Worm (Caenorhabditis elegans) whole organism, mixed stage, embryonic: Measurements from ENCODE around the gene aman-1.

Experiments
- M03D4.4 ChIP-seq: sonication (generic microtip); optimal IDR thresholded peaks from 2 replicates; lab custom pipeline; 2017; ENCODE audit warnings: mild to moderate bottlenecking, missing genetic modification characterization, missing compliant biosample characterization
- bed-3 ChIP-seq: fragments of 200-800 bp; sonication (Bioruptor generic); optimal IDR thresholded peaks from 3 replicates; lab custom pipeline; 2018; ENCODE audit warnings: mild to moderate bottlenecking, missing genetic modification characterization, moderate library complexity, missing compliant biosample characterization
- blmp-1 ChIP-seq: fragments of 150-350 bp; optimal IDR thresholded peaks from 2 replicates; lab custom pipeline; 2014; ENCODE audit warnings: missing biosample characterization, missing genetic modification characterization
- ceh-39 ChIP-seq: fragments of 150-350 bp; optimal IDR thresholded peaks from 2 replicates; lab custom pipeline; 2014; ENCODE audit warnings: missing biosample characterization, missing genetic modification characterization
- ceh-43 ChIP-seq: fragments of 200-800 bp; sonication (Bioruptor generic); optimal IDR thresholded peaks from 2 replicates; lab custom pipeline; 2018; ENCODE audit warnings: mild to moderate bottlenecking, missing genetic modification characterization, moderate library complexity, missing compliant biosample characterization
- ceh-83 ChIP-seq: fragments of 200-800 bp; sonication (Bioruptor generic); optimal IDR thresholded peaks from 2 replicates; lab custom pipeline; 2018; ENCODE audit warnings: mild to moderate bottlenecking, missing genetic modification characterization, missing compliant biosample characterization
- ces-1 ChIP-seq: fragments of 150-350 bp; optimal IDR thresholded peaks from 2 replicates; lab custom pipeline; 2014; ENCODE audit warnings: missing biosample characterization, missing genetic modification reagents, missing genetic modification characterization
- cnd-1 ChIP-seq: fragments of 200-800 bp; sonication (Bioruptor generic); optimal IDR thresholded peaks from 2 replicates; lab custom pipeline; 2018; ENCODE audit warnings: mild to moderate bottlenecking, missing genetic modification characterization, missing compliant biosample characterization
- drap-1 ChIP-seq: fragments of 200-800 bp; sonication (Bioruptor generic); optimal IDR thresholded peaks from 3 replicates; lab custom pipeline; 2018; ENCODE audit warnings: mild to moderate bottlenecking, missing genetic modification characterization, missing compliant biosample characterization
- elt-3 ChIP-seq: fragments of 150-350 bp; optimal IDR thresholded peaks from 2 replicates; lab custom pipeline; 2014; ENCODE audit warnings: missing biosample characterization, missing genetic modification characterization
- flh-1 ChIP-seq: fragments of 200-800 bp; sonication (Bioruptor generic); optimal IDR thresholded peaks from 2 replicates; lab custom pipeline; 2018; ENCODE audit warnings: mild to moderate bottlenecking, missing genetic modification characterization, moderate library complexity, missing compliant biosample characterization
- ham-2 ChIP-seq: fragments of 200-800 bp; sonication (Bioruptor generic); optimal IDR thresholded peaks from 2 replicates; lab custom pipeline; 2018; ENCODE audit warnings: mild to moderate bottlenecking, missing genetic modification characterization, missing compliant biosample characterization
- lin-32 ChIP-seq: fragments of 200-800 bp; sonication (Bioruptor generic); optimal IDR thresholded peaks from 2 replicates; lab custom pipeline; 2018; ENCODE audit warnings: mild to moderate bottlenecking, missing genetic modification characterization, missing compliant biosample characterization
- lsy-2 ChIP-seq: fragments of 150-350 bp; optimal IDR thresholded peaks from 2 replicates; lab custom pipeline; 2014; ENCODE audit warnings: missing biosample characterization, missing genetic modification characterization
- mab-5 ChIP-seq: fragments of 150-350 bp; optimal IDR thresholded peaks from 2 replicates; lab custom pipeline; 2014; ENCODE audit warnings: missing biosample characterization, missing genetic modification characterization
- mep-1 ChIP-seq: fragments of 150-350 bp; optimal IDR thresholded peaks from 2 replicates; lab custom pipeline; 2017; ENCODE audit warnings: missing biosample characterization, missing genetic modification reagents, missing genetic modification characterization, inconsistent platforms
- mls-2 ChIP-seq: sonication (generic microtip); optimal IDR thresholded peaks from 2 replicates; lab custom pipeline; 2016; ENCODE audit warnings: mild to moderate bottlenecking, missing genetic modification characterization, moderate library complexity, missing compliant biosample characterization
- nhr-12 ChIP-seq: fragments of 150-350 bp; optimal IDR thresholded peaks from 2 replicates; lab custom pipeline; 2014; ENCODE audit warnings: missing biosample characterization, missing genetic modification characterization
- nhr-2 ChIP-seq: fragments of 150-350 bp; optimal IDR thresholded peaks from 2 replicates; lab custom pipeline; 2014; ENCODE audit warnings: missing biosample characterization, missing genetic modification characterization
- nhr-237 ChIP-seq: fragments of 150-350 bp; optimal IDR thresholded peaks from 2 replicates; lab custom pipeline; 2014; ENCODE audit warnings: missing biosample characterization, missing genetic modification characterization
- nhr-28 ChIP-seq: fragments of 150-350 bp; optimal IDR thresholded peaks from 2 replicates; lab custom pipeline; 2014; ENCODE audit warnings: missing biosample characterization, missing genetic modification characterization
- nhr-76 ChIP-seq: sonication (generic microtip); optimal IDR thresholded peaks from 2 replicates; lab custom pipeline; 2017; ENCODE audit warnings: missing biosample characterization, missing genetic modification characterization
- pha-4 ChIP-seq: fragments of 150-350 bp; optimal IDR thresholded peaks from 2 replicates; lab custom pipeline; 2018; ENCODE audit warnings: missing biosample characterization, missing genetic modification reagents, missing genetic modification characterization
- sem-2 ChIP-seq: fragments of 200-800 bp; sonication (Bioruptor generic); optimal IDR thresholded peaks from 2 replicates; lab custom pipeline; 2018; ENCODE audit warnings: mild to moderate bottlenecking, missing genetic modification characterization, missing compliant biosample characterization
- snpc-4 ChIP-seq: fragments of 150-350 bp; optimal IDR thresholded peaks from 2 replicates; lab custom pipeline; 2014; ENCODE audit warnings: missing biosample characterization, missing genetic modification characterization
- tbx-8 ChIP-seq: fragments of 200-800 bp; sonication (Bioruptor generic); optimal IDR thresholded peaks from 2 replicates; lab custom pipeline; 2018; ENCODE audit warnings: mild to moderate bottlenecking, missing genetic modification characterization, moderate library complexity, missing compliant biosample characterization
- unc-120 ChIP-seq: sonication (generic microtip); optimal IDR thresholded peaks from 2 replicates; lab custom pipeline; 2017; ENCODE audit warnings: missing genetic modification characterization, missing compliant biosample characterization; ENCODE audit not compliant: poor library complexity, severe bottlenecking
- unc-39 ChIP-seq: fragments of 150-350 bp; optimal IDR thresholded peaks from 2 replicates; lab custom pipeline; 2014; ENCODE audit warnings: missing biosample characterization, missing genetic modification characterization
- unc-62 ChIP-seq: fragments of 150-350 bp; optimal IDR thresholded peaks from 2 replicates; lab custom pipeline; 2014; ENCODE audit warnings: missing biosample characterization, missing genetic modification reagents, missing genetic modification characterization
- zip-8 ChIP-seq: fragments of 150-350 bp; optimal IDR thresholded peaks from 2 replicates; lab custom pipeline; 2014; ENCODE audit warnings: missing biosample characterization, missing genetic modification characterization
- ztf-11 ChIP-seq: fragments of 150-350 bp; optimal IDR thresholded peaks from 2 replicates; lab custom pipeline; 2014; ENCODE audit warnings: missing biosample characterization, missing genetic modification characterization

Gene aman-1

DNA sequence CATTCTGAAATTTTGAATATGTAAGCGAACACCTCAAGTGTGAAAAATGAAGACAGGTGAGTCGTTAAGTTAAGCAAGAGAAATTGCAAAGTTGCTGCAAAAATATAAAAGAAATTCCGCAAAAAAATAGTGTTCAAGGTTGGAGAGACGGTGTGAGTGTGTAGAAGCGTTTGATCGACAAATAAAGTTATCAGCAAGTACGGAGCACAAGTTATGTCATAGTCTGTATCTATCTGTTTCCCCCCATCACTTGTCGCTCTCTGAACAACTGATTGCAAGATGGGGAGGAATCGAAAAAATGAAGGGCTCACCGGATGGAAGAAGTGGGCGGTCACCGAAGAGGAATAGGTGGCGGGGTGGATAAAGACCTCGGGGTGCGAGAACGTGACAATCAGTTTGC lies 16.2 kb downstream of the aman-1 start, which contains the start of gene lon-2:
TSS of gene lon-2 (minus strand) at position 4 of the 400 bp plus-strand sequence.
- TF ChIP-seq ham-2 (GFP tag; lab: Kevin White, UChicago) (no peak), mab-5 (tag; lab: Kevin White, UChicago) (no peak), nhr-28 (no peak), flh-1 (GFP tag; lab: Kevin White, UChicago) (no peak), sem-2 (GFP tag; lab: Kevin White, UChicago) (no peak), ceh-43 (no peak), mls-2 (tag; lab: Kevin White, UChicago) (no peak)

DNA sequence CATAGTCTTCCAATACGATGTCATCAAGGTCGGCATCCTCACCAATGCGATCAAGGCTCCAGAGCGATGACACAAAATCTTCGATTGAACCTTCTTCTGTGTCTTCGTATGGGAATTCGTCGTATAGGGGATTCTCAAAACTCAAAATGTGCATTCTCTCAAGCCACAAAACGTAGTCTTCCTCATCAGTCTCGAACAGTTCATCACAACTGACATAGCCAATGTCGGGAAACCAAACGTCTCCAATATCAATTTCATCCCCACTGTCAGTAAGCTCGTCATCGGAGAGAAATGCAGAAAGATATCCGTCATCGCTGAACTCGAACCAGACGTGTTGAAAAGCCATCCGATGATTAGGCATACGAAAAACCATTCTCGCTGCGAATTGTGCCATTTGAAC lies 21.8 kb downstream of the aman-1 start, which contains the start of gene C39E6.2:
TSS of gene C39E6.2 (minus strand) at position 394 of the 400 bp plus-strand sequence.
- no peak for TF ChIP-seq ztf-11 (tag; lab: Kevin White, UChicago)

DNA sequence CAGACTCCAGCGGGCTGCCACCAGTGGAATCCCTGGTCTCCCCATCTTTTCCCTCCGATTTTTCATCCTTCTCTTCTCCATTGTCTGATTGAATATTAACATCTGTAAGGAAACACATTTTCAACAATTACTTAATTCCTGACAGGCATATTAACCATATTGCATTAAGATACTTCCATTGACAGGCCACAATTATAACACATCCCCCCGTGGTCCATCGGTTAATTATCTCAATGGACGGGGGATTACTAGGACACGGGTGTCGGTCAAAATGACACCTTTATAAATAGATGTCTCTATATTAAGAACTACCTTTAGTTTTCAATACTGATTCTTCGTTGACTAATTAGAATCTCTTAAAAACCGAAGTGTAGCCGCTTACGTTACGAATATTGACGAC lies 26.8 kb downstream of the aman-1 start:
- peak; percentile 98 for TF ChIP-seq mls-2 (tag; lab: Kevin White, UChicago)
- peak; percentile 54 for TF ChIP-seq ces-1 (GFP tag; lab: Kevin White, UChicago)
- peak; percentile 52 for TF ChIP-seq ceh-43
- peak; percentile 91 for TF ChIP-seq nhr-2 (tag; lab: Kevin White, UChicago)
- no peak for TF ChIP-seq flh-1 (GFP tag; lab: Kevin White, UChicago)
- no peak for TF ChIP-seq snpc-4 (tag; lab: Kevin White, UChicago)
- no peak for TF ChIP-seq blmp-1

DNA sequence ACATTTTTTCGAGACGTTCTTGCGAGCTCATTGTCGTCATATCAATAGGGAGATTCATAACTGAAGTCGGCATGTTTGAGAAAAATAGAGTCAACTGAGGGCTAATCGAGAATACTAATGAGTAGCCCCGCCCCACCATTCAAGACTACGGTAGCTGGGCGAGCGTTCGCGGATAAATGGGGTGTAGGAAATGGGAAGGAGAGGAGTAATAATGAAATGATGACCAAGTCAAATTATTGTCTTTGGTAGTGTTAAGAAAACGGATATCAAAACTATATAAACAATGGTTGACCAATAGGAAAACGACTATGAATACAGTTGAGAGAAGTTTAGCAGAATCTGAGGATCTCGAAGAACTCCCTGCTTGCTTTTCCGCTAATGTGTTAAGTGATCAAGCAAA lies 28.6 kb downstream of the aman-1 start, which contains the start of gene mls-2:
TSS of gene mls-2 (minus strand) at position 101 of the 400 bp plus-strand sequence.
- TF ChIP-seq ceh-83 (GFP tag; lab: Kevin White, UChicago) = no peak
- TF ChIP-seq lin-32 (GFP tag; lab: Kevin White, UChicago) = no peak
- no peak for TF ChIP-seq cnd-1 (tag; lab: Kevin White, UChicago)
- TF ChIP-seq nhr-12 (tag; lab: Kevin White, UChicago) = no peak
- TF ChIP-seq drap-1 (GFP tag; lab: Kevin White, UChicago) = no peak
- no peak for TF ChIP-seq nhr-237 (tag; lab: Kevin White, UChicago)
- TF ChIP-seq mls-2 (tag; lab: Kevin White, UChicago) = peak; percentile 66

DNA sequence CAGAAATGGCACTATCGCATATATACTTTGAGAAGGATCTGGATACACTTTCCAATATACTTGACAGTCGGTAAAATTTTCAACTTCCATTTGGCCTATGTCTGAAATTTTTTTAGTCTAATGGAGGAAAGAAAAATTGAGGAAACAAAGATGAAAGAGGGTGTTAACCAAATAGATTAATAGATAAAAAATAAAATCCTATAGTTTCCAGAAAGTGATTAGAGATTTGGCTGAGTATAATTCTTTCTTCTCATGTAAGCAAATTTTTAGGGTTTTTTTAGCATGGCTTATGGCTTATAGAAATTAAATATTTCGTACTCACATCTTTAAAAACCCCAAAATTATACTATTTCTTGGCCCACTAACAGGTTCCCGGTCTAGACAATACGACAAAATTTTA lies 37.0 kb downstream of the aman-1 start, which contains the start of gene npr-1:
TSS of gene npr-1 (minus strand) at position 101 of the 400 bp plus-strand sequence.
- TF ChIP-seq lsy-2 (no peak), nhr-76 (no peak), nhr-12 (tag; lab: Kevin White, UChicago) (no peak), unc-39 (tag; lab: Kevin White, UChicago) (no peak), ceh-39 (tag; lab: Kevin White, UChicago) (no peak), tbx-8 (no peak), unc-62 (GFP tag; lab: Kevin White, UChicago) (no peak), mep-1 (no peak), M03D4.4 (tag; lab: Kevin White, UChicago) (no peak), zip-8 (tag; lab: Kevin White, UChicago) (no peak), bed-3 (GFP tag; lab: Kevin White, UChicago) (no peak), ztf-11 (tag; lab: Kevin White, UChicago) (no peak), elt-3 (no peak)

DNA sequence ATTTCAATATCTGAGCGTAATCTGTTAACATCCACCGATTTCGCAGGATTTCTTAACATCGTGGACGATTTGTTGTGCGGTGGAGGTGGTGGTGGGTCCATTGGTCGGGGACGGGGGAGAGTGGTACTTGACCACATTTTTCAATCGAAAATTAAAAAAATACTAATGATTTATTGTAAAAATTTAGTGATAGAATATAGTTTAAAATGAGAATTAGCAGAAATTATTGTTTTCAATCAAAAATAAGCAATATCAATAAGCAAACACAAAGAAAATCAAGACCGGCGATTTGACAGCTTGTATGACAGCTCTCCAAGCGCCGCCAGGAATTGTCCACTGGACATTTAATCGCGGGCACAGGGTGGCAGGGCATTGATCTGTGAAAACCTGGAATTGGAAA lies 49.3 kb downstream of the aman-1 start, which contains the start of gene hum-10:
TSS of gene hum-10 (minus strand) at position 101 of the 400 bp plus-strand sequence.
- TF ChIP-seq drap-1 (GFP tag; lab: Kevin White, UChicago) (no peak), flh-1 (GFP tag; lab: Kevin White, UChicago) (no peak), nhr-2 (tag; lab: Kevin White, UChicago) (no peak), blmp-1 (no peak), unc-120 (tag; lab: Kevin White, UChicago) (no peak), ceh-43 (no peak), sem-2 (GFP tag; lab: Kevin White, UChicago) (no peak), tbx-8 (no peak), unc-39 (tag; lab: Kevin White, UChicago) (no peak), nhr-12 (tag; lab: Kevin White, UChicago) (no peak), ham-2 (GFP tag; lab: Kevin White, UChicago) (no peak), elt-3 (no peak), pha-4 (tag; lab: Kevin White, UChicago) (no peak), nhr-76 (no peak), bed-3 (GFP tag; lab: Kevin White, UChicago) (no peak), mls-2 (tag; lab: Kevin White, UChicago) (no peak)
